Worm (Caenorhabditis elegans) whole organism, L4 larva: Measurements from ENCODE around the gene Y38E10A.22.
A peak's percentile ranks its signal among the peaks of the same experiment; 100 is the strongest.

Experiments
- D1046.2 ChIP-seq: fragments of 200-800 bp; sonication (Bioruptor generic); IDR thresholded peaks from 2 replicates; pipeline ENCODE4 v1.3.6; 2022; ENCODE audit warnings: missing genetic modification characterization, missing compliant biosample characterization
- F37D6.2 ChIP-seq: sonication (generic microtip); optimal IDR thresholded peaks from 2 replicates; lab custom pipeline; 2016; ENCODE audit warnings: mild to moderate bottlenecking, missing genetic modification characterization, missing compliant biosample characterization
- F49E8.2 ChIP-seq: sonication (generic microtip); optimal IDR thresholded peaks from 2 replicates; lab custom pipeline; 2016; ENCODE audit warnings: missing compliant biosample characterization, mild to moderate bottlenecking, missing genetic modification characterization, borderline replicate concordance
- R02D3.7 ChIP-seq: fragments of 150-350 bp; sonication (generic microtip); optimal IDR thresholded peaks from 3 replicates; lab custom pipeline; 2014; ENCODE audit warnings: missing biosample characterization, missing genetic modification characterization
- T20F7.1 ChIP-seq: fragments of 200-800 bp; sonication (Bioruptor generic); optimal IDR thresholded peaks from 2 replicates; lab custom pipeline; 2018; ENCODE audit warnings: mild to moderate bottlenecking, missing genetic modification characterization, missing compliant biosample characterization
- T26A8.4 ChIP-seq: fragments of 200-800 bp; sonication (Bioruptor generic); IDR thresholded peaks from 2 replicates; pipeline ENCODE4 v1.3.6; 2022; ENCODE audit warnings: missing genetic modification characterization, missing compliant biosample characterization
- Y48G9A.11 ChIP-seq: fragments of 200-800 bp; sonication (Bioruptor generic); IDR thresholded peaks from 2 replicates; pipeline ENCODE4 v1.3.6; 2022; ENCODE audit warnings: missing genetic modification reagents, missing genetic modification characterization, missing compliant biosample characterization
- Y5F2A.4 ChIP-seq: fragments of 200-800 bp; sonication (Bioruptor generic); optimal IDR thresholded peaks from 2 replicates; lab custom pipeline; 2018; ENCODE audit warnings: mild to moderate bottlenecking, missing genetic modification characterization, missing compliant biosample characterization
- ZK546.5 ChIP-seq, 2 experiments: sonication (generic microtip); optimal IDR thresholded peaks; 2 replicates each; lab custom pipeline; 2017; ENCODE audit warnings: missing biosample characterization in 2 of 2, missing genetic modification characterization in 2 of 2
- aly-2 ChIP-seq: sonication (generic microtip); optimal IDR thresholded peaks from 2 replicates; lab custom pipeline; 2018; ENCODE audit warnings: missing biosample characterization, missing genetic modification characterization
- arid-1 ChIP-seq: fragments of 200-800 bp; sonication (Bioruptor generic); conservative IDR thresholded peaks from 2 replicates; pipeline ENCODE4 v1.3.6; 2022; ENCODE audit warnings: missing genetic modification reagents, missing genetic modification characterization, missing compliant biosample characterization
- ctbp-1 ChIP-seq: fragments of 200-800 bp; sonication (Bioruptor generic); IDR thresholded peaks from 2 replicates; pipeline ENCODE4 v1.3.6; 2022; ENCODE audit warnings: missing genetic modification reagents, missing genetic modification characterization, missing compliant biosample characterization
- daf-8 ChIP-seq: fragments of 200-800 bp; sonication (Bioruptor generic); IDR thresholded peaks from 2 replicates; pipeline ENCODE4 v1.3.6; 2022; ENCODE audit warnings: missing genetic modification characterization, missing compliant biosample characterization
- dmd-9 ChIP-seq: fragments of 200-800 bp; sonication (Bioruptor generic); IDR thresholded peaks from 2 replicates; pipeline ENCODE4 v1.3.6; 2022; ENCODE audit warnings: missing genetic modification reagents, missing genetic modification characterization, missing compliant biosample characterization
- egl-43 ChIP-seq: fragments of 200-800 bp; sonication (Bioruptor generic); IDR thresholded peaks from 2 replicates; pipeline ENCODE4 v1.3.6; 2022; ENCODE audit warnings: missing genetic modification reagents, missing genetic modification characterization, missing compliant biosample characterization
- hif-1 ChIP-seq, 2 experiments: sonication (generic microtip); optimal IDR thresholded peaks; 2 replicates each; lab custom pipeline; 2016 to 2017; ENCODE audit warnings: missing compliant biosample characterization in 2 of 2, missing genetic modification characterization in 2 of 2, missing genetic modification reagents in 2 of 2, missing genotype in 2 of 2, mild to moderate bottlenecking in 1 of 2
- hmg-1.1 ChIP-seq: fragments of 200-800 bp; sonication (Bioruptor generic); IDR thresholded peaks from 2 replicates; pipeline ENCODE4 v1.3.6; 2022; ENCODE audit warnings: missing genetic modification reagents, missing genetic modification characterization, missing compliant biosample characterization
- jun-1 ChIP-seq: fragments of 150-350 bp; optimal IDR thresholded peaks from 2 replicates; lab custom pipeline; 2014; ENCODE audit warnings: missing biosample characterization, missing genetic modification reagents, missing genetic modification characterization
- lim-7 ChIP-seq: fragments of 200-800 bp; sonication (Bioruptor generic); IDR thresholded peaks from 2 replicates; pipeline ENCODE4 v1.3.6; 2022; ENCODE audit warnings: missing genetic modification characterization, missing compliant biosample characterization
- lin-13 ChIP-seq: fragments of 150-350 bp; optimal IDR thresholded peaks from 2 replicates; lab custom pipeline; 2014; ENCODE audit warnings: missing biosample characterization, missing genetic modification reagents, missing genetic modification characterization
- lin-15B ChIP-seq: fragments of 150-350 bp; sonication (generic microtip); optimal IDR thresholded peaks from 3 replicates; lab custom pipeline; 2014; ENCODE audit warnings: missing biosample characterization, missing genetic modification characterization
- mdt-29 ChIP-seq: fragments of 200-800 bp; sonication (Bioruptor generic); IDR thresholded peaks from 2 replicates; pipeline ENCODE4 v1.3.6; 2022; ENCODE audit warnings: missing genetic modification reagents, missing genetic modification characterization, missing compliant biosample characterization
- nhr-10 ChIP-seq: fragments of 150-350 bp; optimal IDR thresholded peaks from 2 replicates; lab custom pipeline; 2014; ENCODE audit warnings: missing biosample characterization, missing genetic modification characterization
- nhr-111 ChIP-seq: fragments of 200-800 bp; sonication (Bioruptor generic); optimal IDR thresholded peaks from 2 replicates; lab custom pipeline; 2018; ENCODE audit warnings: mild to moderate bottlenecking, missing genetic modification characterization, missing compliant biosample characterization
- nhr-25 ChIP-seq: sonication (generic microtip); optimal IDR thresholded peaks from 2 replicates; lab custom pipeline; 2017; ENCODE audit warnings: missing genetic modification characterization, mild to moderate bottlenecking, missing compliant biosample characterization, antibody characterized with exemption, moderate library complexity, borderline replicate concordance; ENCODE audit not compliant: insufficient read depth
- nhr-42 ChIP-seq: fragments of 200-800 bp; sonication (Bioruptor generic); IDR thresholded peaks from 2 replicates; pipeline ENCODE4 v1.3.6; 2022; ENCODE audit warnings: missing genetic modification characterization, missing compliant biosample characterization
- php-3 ChIP-seq: fragments of 200-800 bp; sonication (Bioruptor generic); IDR thresholded peaks from 2 replicates; pipeline ENCODE4 v1.3.6; 2022; ENCODE audit warnings: missing genetic modification reagents, missing genetic modification characterization, missing compliant biosample characterization
- pqm-1 ChIP-seq: sonication (generic microtip); optimal IDR thresholded peaks from 2 replicates; lab custom pipeline; 2017; ENCODE audit warnings: missing biosample characterization, missing genetic modification characterization
- saeg-2 ChIP-seq: fragments of 200-800 bp; sonication (Bioruptor generic); IDR thresholded peaks from 2 replicates; pipeline ENCODE4 v1.3.6; 2022; ENCODE audit warnings: missing genetic modification reagents, missing genetic modification characterization, missing compliant biosample characterization
- sdz-12 ChIP-seq: fragments of 200-800 bp; sonication (Bioruptor generic); optimal IDR thresholded peaks from 2 replicates; lab custom pipeline; 2018; ENCODE audit warnings: mild to moderate bottlenecking, missing genetic modification characterization, missing compliant biosample characterization
- set-16 ChIP-seq: fragments of 200-800 bp; sonication (Bioruptor generic); IDR thresholded peaks from 2 replicates; pipeline ENCODE4 v1.3.6; 2022; ENCODE audit warnings: missing genetic modification reagents, missing genetic modification characterization, missing compliant biosample characterization
- snpc-1.2 ChIP-seq: fragments of 200-800 bp; sonication (Bioruptor generic); IDR thresholded peaks from 2 replicates; pipeline ENCODE4 v1.3.6; 2022; ENCODE audit warnings: missing genetic modification reagents, missing genetic modification characterization, missing compliant biosample characterization
- spr-1 ChIP-seq: sonication (generic microtip); optimal IDR thresholded peaks from 2 replicates; lab custom pipeline; 2016; ENCODE audit warnings: mild to moderate bottlenecking, missing genetic modification characterization, missing compliant biosample characterization
- spr-3 ChIP-seq: fragments of 200-800 bp; sonication (Bioruptor generic); optimal IDR thresholded peaks from 2 replicates; lab custom pipeline; 2018; ENCODE audit warnings: mild to moderate bottlenecking, missing genetic modification characterization, missing compliant biosample characterization
- tra-1 ChIP-seq: fragments of 200-800 bp; sonication (Bioruptor generic); IDR thresholded peaks from 2 replicates; pipeline ENCODE4 v1.3.6; 2022; ENCODE audit warnings: missing genetic modification reagents, missing genetic modification characterization, missing compliant biosample characterization
- unc-39 ChIP-seq: sonication (generic microtip); optimal IDR thresholded peaks from 2 replicates; lab custom pipeline; 2017; ENCODE audit warnings: missing biosample characterization, missing genetic modification characterization
- zag-1 ChIP-seq: fragments of 150-350 bp; optimal IDR thresholded peaks from 2 replicates; lab custom pipeline; 2014; ENCODE audit warnings: missing biosample characterization, missing genetic modification characterization
- zfp-2 ChIP-seq: sonication (generic microtip); optimal IDR thresholded peaks from 2 replicates; lab custom pipeline; 2016; ENCODE audit warnings: mild to moderate bottlenecking, missing genetic modification characterization, missing compliant biosample characterization
- zip-2 ChIP-seq: fragments of 150-350 bp; optimal IDR thresholded peaks from 2 replicates; lab custom pipeline; 2014; ENCODE audit warnings: missing biosample characterization, missing genetic modification characterization
- ztf-11 ChIP-seq: fragments of 150-350 bp; optimal IDR thresholded peaks from 2 replicates; lab custom pipeline; 2014; ENCODE audit warnings: missing biosample characterization, missing genetic modification characterization

Gene Y38E10A.22

ce11 chrII:12666042-12666441 is 11.6 kb downstream of the Y38E10A.22 start (continued):
- no peak for TF ChIP-seq ZK546.5 (tag; optimal IDR thresholded peaks at IDR 0.05; lab: Kevin White, UChicago)
- no peak for TF ChIP-seq lim-7
- TF ChIP-seq jun-1, result no peak
- TF ChIP-seq daf-8, result no peak
- no peak for TF ChIP-seq spr-3
- no peak for TF ChIP-seq Y5F2A.4 (GFP tag; lab: Kevin White, UChicago)
- TF ChIP-seq php-3 (GFP tag; lab: Robert Waterston, UW), result no peak
- TF ChIP-seq mdt-29 (GFP tag; lab: Robert Waterston, UW), result no peak
- no peak for TF ChIP-seq zfp-2 (tag; lab: Kevin White, UChicago)
- no peak for TF ChIP-seq R02D3.7 (tag; lab: Kevin White, UChicago)
- no peak for TF ChIP-seq ztf-11 (tag; lab: Kevin White, UChicago)
- TF ChIP-seq nhr-10 (tag; lab: Kevin White, UChicago), result no peak
- no peak for TF ChIP-seq lin-15B
- TF ChIP-seq nhr-42 (GFP tag; lab: Robert Waterston, UW), result no peak
- no peak for TF ChIP-seq aly-2
- peak; percentile 24 for TF ChIP-seq lin-13 (GFP tag; lab: Kevin White, UChicago)
- no peak for TF ChIP-seq ctbp-1
- TF ChIP-seq hif-1 (tag; optimal IDR thresholded peaks at IDR 0.05; lab: Kevin White, UChicago), result no peak
- no peak for TF ChIP-seq dmd-9 (GFP tag; lab: Robert Waterston, UW)
- no peak for TF ChIP-seq T20F7.1 (GFP tag; lab: Kevin White, UChicago)
- no peak for TF ChIP-seq arid-1
- TF ChIP-seq pqm-1, result no peak
- 0 out of 2 replicates have a peak, but pooled peaks have one; percentile 50 for TF ChIP-seq Y48G9A.11 (GFP tag; lab: Robert Waterston, UW)
- peak; percentile 91 for TF ChIP-seq tra-1 (GFP tag; lab: Robert Waterston, UW)
- no peak for TF ChIP-seq nhr-111 (GFP tag; lab: Kevin White, UChicago)
- no peak for TF ChIP-seq F49E8.2 (tag; lab: Kevin White, UChicago)
- no peak for TF ChIP-seq nhr-25 (tag; lab: Kevin White, UChicago)
- TF ChIP-seq T26A8.4 (GFP tag; lab: Robert Waterston, UW), result no peak
- TF ChIP-seq egl-43 (GFP tag; lab: Robert Waterston, UW), result no peak
- TF ChIP-seq, all 104 proteins: peak for 6

- no peak for TF ChIP-seq sdz-12
- 0 out of 2 replicates have a peak, but pooled peaks have one; percentile 23 for TF ChIP-seq set-16 (GFP tag; lab: Robert Waterston, UW)
- no peak for TF ChIP-seq mdt-29 (GFP tag; lab: Robert Waterston, UW)
- no peak for TF ChIP-seq zag-1 (tag; lab: Kevin White, UChicago)
- no peak for TF ChIP-seq saeg-2 (GFP tag; lab: Robert Waterston, UW)
- no peak for TF ChIP-seq zip-2
- no peak for TF ChIP-seq snpc-1.2 (GFP tag; lab: Robert Waterston, UW)
- TF ChIP-seq F49E8.2 (tag; lab: Kevin White, UChicago), result no peak
- TF ChIP-seq unc-39 (tag; lab: Kevin White, UChicago), result no peak
- TF ChIP-seq nhr-25 (tag; lab: Kevin White, UChicago), result no peak
- TF ChIP-seq F37D6.2, result peak; percentile 30
- no peak for TF ChIP-seq spr-1 (tag; lab: Kevin White, UChicago)
- TF ChIP-seq D1046.2 (GFP tag; lab: Robert Waterston, UW), result 0 out of 2 replicates have a peak, but pooled peaks have one; percentile 5
- TF ChIP-seq hmg-1.1, result peak; percentile 63
These were observed 12.6 kb downstream of the Y38E10A.22 start for ce11 chrII:12665019-12665418.
